Fruit fly (Drosophila melanogaster) whole organism, embryonic: Measurements from ENCODE around the gene Pis.

Source experiments
- CG10274 ChIP-seq: fragments of 200-800 bp; sonication (Bioruptor generic); optimal IDR thresholded peaks from 3 replicates; lab custom pipeline; 2017; ENCODE audit warnings: missing biosample characterization, mild to moderate bottlenecking, missing genetic modification characterization
- CG11247 ChIP-seq: fragments of 200-800 bp; sonication (Bioruptor generic); IDR thresholded peaks from 2 replicates; pipeline ENCODE4 v1.3.6; 2022; ENCODE audit warnings: missing biosample characterization, missing genetic modification characterization
- CG12659 ChIP-seq: fragments of 200-800 bp; sonication (Bioruptor generic); optimal IDR thresholded peaks from 3 replicates; lab custom pipeline; 2017; ENCODE audit warnings: mild to moderate bottlenecking, missing biosample characterization, missing genetic modification reagents, missing genetic modification characterization
- CG13123 ChIP-seq: fragments of 200-800 bp; sonication (Bioruptor generic); optimal IDR thresholded peaks from 2 replicates; lab custom pipeline; 2016; ENCODE audit warnings: missing biosample characterization, missing genetic modification characterization
- CG17912 ChIP-seq: fragments of 200-800 bp; sonication (Bioruptor generic); optimal IDR thresholded peaks from 2 replicates; lab custom pipeline; 2018; ENCODE audit warnings: missing biosample characterization, mild to moderate bottlenecking, missing genetic modification characterization
- CG2889 ChIP-seq: fragments of 200-800 bp; sonication (Bioruptor generic); IDR thresholded peaks from 3 replicates; pipeline ENCODE4 v1.3.6; 2022; ENCODE audit warnings: missing biosample characterization, missing genetic modification characterization
- CG33213 ChIP-seq: fragments of 200-800 bp; sonication (Bioruptor generic); optimal IDR thresholded peaks from 3 replicates; lab custom pipeline; 2016; ENCODE audit warnings: missing biosample characterization, missing genetic modification characterization
- CG5245 ChIP-seq: fragments of 200-800 bp; sonication (Bioruptor generic); optimal IDR thresholded peaks from 3 replicates; lab custom pipeline; 2016; ENCODE audit warnings: missing biosample characterization, missing genetic modification characterization
- CG6654 ChIP-seq: fragments of 200-800 bp; sonication (Bioruptor generic); optimal IDR thresholded peaks from 2 replicates; lab custom pipeline; 2017; ENCODE audit warnings: missing biosample characterization, mild to moderate bottlenecking, missing genetic modification characterization
- CG6683 ChIP-seq: fragments of 200-800 bp; sonication (Bioruptor generic); optimal IDR thresholded peaks from 2 replicates; lab custom pipeline; 2017; ENCODE audit warnings: missing biosample characterization, mild to moderate bottlenecking, missing genetic modification characterization, missing genetic modification reagents
- CG9215 ChIP-seq: fragments of 200-800 bp; sonication (Bioruptor generic); IDR thresholded peaks from 2 replicates; pipeline ENCODE4 v1.3.6; 2022; ENCODE audit warnings: missing biosample characterization, missing genetic modification characterization
- D19A ChIP-seq: fragments of 200-800 bp; optimal IDR thresholded peaks from 3 replicates; lab custom pipeline; 2019; ENCODE audit warnings: missing biosample characterization, mild to moderate bottlenecking, missing genetic modification characterization, moderate library complexity
- Dek ChIP-seq: fragments of 200-800 bp; sonication (Bioruptor generic); optimal IDR thresholded peaks from 3 replicates; lab custom pipeline; 2019; ENCODE audit warnings: missing biosample characterization, mild to moderate bottlenecking, missing genetic modification characterization, moderate library complexity
- Doc3 ChIP-seq: fragments of 200-800 bp; sonication (Bioruptor generic); IDR thresholded peaks from 3 replicates; pipeline ENCODE4 v1.3.6; 2022; ENCODE audit warnings: missing biosample characterization, missing genetic modification characterization; ENCODE audit not compliant: partially characterized antibody
- Gsc ChIP-seq: fragments of 200-800 bp; sonication (Bioruptor generic); IDR thresholded peaks from 2 replicates; pipeline ENCODE4 v1.3.6; 2022; ENCODE audit warnings: missing biosample characterization, missing genetic modification characterization
- Hmx ChIP-seq: fragments of 200-800 bp; sonication (Bioruptor generic); optimal IDR thresholded peaks from 2 replicates; lab custom pipeline; 2016; ENCODE audit warnings: missing biosample characterization, missing genetic modification characterization
- Hr78 ChIP-seq, 2 experiments: fragments of 200-800 bp in 1 of 2; fragments of >200 bp in 1 of 2; sonication (Bioruptor generic) in 1 of 2; optimal IDR thresholded peaks; 2 replicates each; lab custom pipeline; 2017 to 2019; ENCODE audit warnings: missing biosample characterization in 2 of 2, missing genetic modification characterization in 2 of 2, mild to moderate bottlenecking in 1 of 2, moderate library complexity in 1 of 2
- Lhr ChIP-seq: fragments of 200-800 bp; sonication (Bioruptor generic); optimal IDR thresholded peaks from 3 replicates; lab custom pipeline; 2017; ENCODE audit warnings: mild to moderate bottlenecking, missing biosample characterization, missing genetic modification reagents, missing genetic modification characterization
- Mad ChIP-seq: fragments of 200-800 bp; sonication (Bioruptor generic); optimal IDR thresholded peaks from 2 replicates; lab custom pipeline; 2016; ENCODE audit warnings: missing biosample characterization, missing genetic modification characterization
- Oli ChIP-seq: fragments of 200-800 bp; sonication (Bioruptor generic); optimal IDR thresholded peaks from 2 replicates; lab custom pipeline; 2018; ENCODE audit warnings: missing biosample characterization, mild to moderate bottlenecking, missing genetic modification characterization, moderate library complexity
- Sox100B ChIP-seq: fragments of 200-800 bp; sonication (Bioruptor generic); optimal IDR thresholded peaks from 3 replicates; lab custom pipeline; 2018; ENCODE audit warnings: missing biosample characterization, mild to moderate bottlenecking, missing genetic modification characterization
- Xrp1 ChIP-seq: fragments of 200-800 bp; sonication (Bioruptor generic); IDR thresholded peaks from 2 replicates; pipeline ENCODE4 v1.3.6; 2022; ENCODE audit warnings: missing biosample characterization, missing genetic modification characterization
- ac ChIP-seq: fragments of 200-800 bp; sonication (Bioruptor generic); optimal IDR thresholded peaks from 3 replicates; lab custom pipeline; 2017; ENCODE audit warnings: missing biosample characterization, mild to moderate bottlenecking, missing genetic modification characterization
- ara ChIP-seq: fragments of 200-800 bp; sonication (Bioruptor generic); IDR thresholded peaks from 2 replicates; pipeline ENCODE4 v1.3.6; 2022; ENCODE audit warnings: missing biosample characterization, missing genetic modification characterization
- ato ChIP-seq: fragments of 200-800 bp; sonication (Bioruptor generic); IDR thresholded peaks from 2 replicates; pipeline ENCODE4 v1.3.6; 2022; ENCODE audit warnings: missing biosample characterization, missing genetic modification characterization; ENCODE audit not compliant: partially characterized antibody
- btn ChIP-seq: fragments of 200-800 bp; sonication (Bioruptor generic); optimal IDR thresholded peaks from 2 replicates; lab custom pipeline; 2016; ENCODE audit warnings: missing biosample characterization, missing genetic modification characterization
- dimm ChIP-seq: fragments of 200-800 bp; sonication (Bioruptor generic); IDR thresholded peaks from 2 replicates; pipeline ENCODE4 v1.3.6; 2022; ENCODE audit warnings: missing biosample characterization, missing genetic modification characterization
- fu2 ChIP-seq: fragments of 200-800 bp; sonication (Bioruptor generic); optimal IDR thresholded peaks from 2 replicates; lab custom pipeline; 2016; ENCODE audit warnings: missing biosample characterization, missing genetic modification characterization
- gcm ChIP-seq: fragments of 200-800 bp; sonication (Bioruptor generic); optimal IDR thresholded peaks from 2 replicates; lab custom pipeline; 2019; ENCODE audit warnings: missing biosample characterization, mild to moderate bottlenecking, missing genetic modification characterization, moderate library complexity
- gcm2 ChIP-seq: fragments of 200-800 bp; sonication (Bioruptor generic); optimal IDR thresholded peaks from 2 replicates; lab custom pipeline; 2016; ENCODE audit warnings: missing biosample characterization, missing genetic modification characterization
- hb ChIP-seq: fragments of 200-800 bp; sonication (Bioruptor generic); IDR thresholded peaks from 3 replicates; pipeline ENCODE4 v1.3.6; 2022; ENCODE audit warnings: missing biosample characterization, missing genetic modification characterization; ENCODE audit not compliant: partially characterized antibody
- her ChIP-seq: fragments of 200-800 bp; sonication (Bioruptor generic); optimal IDR thresholded peaks from 2 replicates; lab custom pipeline; 2016; ENCODE audit warnings: missing biosample characterization, missing genetic modification characterization
- jumu ChIP-seq: fragments of 200-800 bp; sonication (Bioruptor generic); optimal IDR thresholded peaks from 3 replicates; lab custom pipeline; 2016; ENCODE audit warnings: missing biosample characterization, missing genetic modification characterization
- kah ChIP-seq: fragments of 200-800 bp; sonication (Bioruptor generic); optimal IDR thresholded peaks from 2 replicates; lab custom pipeline; 2018; ENCODE audit warnings: missing biosample characterization, mild to moderate bottlenecking, missing genetic modification characterization
- lola ChIP-seq, 3 experiments: fragments of >200 bp in 2 of 3; fragments of 200-800 bp in 1 of 3; sonication (Bioruptor generic) in 1 of 3; optimal IDR thresholded peaks; 2 replicates each; lab custom pipeline; 2017 to 2019; ENCODE audit warnings: missing biosample characterization in 3 of 3, missing genetic modification characterization in 3 of 3, mild to moderate bottlenecking in 1 of 3, moderate library complexity in 1 of 3
- mam ChIP-seq: fragments of 200-800 bp; sonication (Bioruptor generic); optimal IDR thresholded peaks from 3 replicates; lab custom pipeline; 2016; ENCODE audit warnings: missing biosample characterization, missing genetic modification characterization
- odd ChIP-seq: fragments of 200-800 bp; sonication (Bioruptor generic); optimal IDR thresholded peaks from 2 replicates; lab custom pipeline; 2017; ENCODE audit warnings: missing biosample characterization, mild to moderate bottlenecking, missing genetic modification characterization
- pho ChIP-seq: fragments of 200-800 bp; sonication (Bioruptor generic); optimal IDR thresholded peaks from 2 replicates; lab custom pipeline; 2016; ENCODE audit warnings: missing biosample characterization, missing genetic modification characterization
- prd ChIP-seq, 3 experiments: fragments of >200 bp in 2 of 3; fragments of 200-800 bp in 1 of 3; sonication (Bioruptor generic) in 1 of 3; optimal IDR thresholded peaks in 2 of 3; IDR thresholded peaks in 1 of 3; 2 replicates in 2 of 3; 3 replicates in 1 of 3; pipeline versions ENCODE4 v1.3.6 to Lab custom; 2017 to 2022; ENCODE audit warnings: missing biosample characterization in 1 of 3, missing genetic modification characterization in 1 of 3
- psq ChIP-seq: fragments of 200-800 bp; sonication (Bioruptor generic); optimal IDR thresholded peaks from 2 replicates; lab custom pipeline; 2017; ENCODE audit warnings: missing biosample characterization, missing genetic modification characterization
- slp2 ChIP-seq: fragments of 200-800 bp; sonication (Bioruptor generic); optimal IDR thresholded peaks from 2 replicates; lab custom pipeline; 2016; ENCODE audit warnings: missing biosample characterization, missing genetic modification characterization
- so ChIP-seq: fragments of 200-800 bp; sonication (Bioruptor generic); IDR thresholded peaks from 3 replicates; pipeline ENCODE4 v1.3.6; 2022; ENCODE audit warnings: missing biosample characterization, missing genetic modification characterization
- sqz ChIP-seq: fragments of 200-800 bp; sonication (Bioruptor generic); optimal IDR thresholded peaks from 3 replicates; lab custom pipeline; 2018; ENCODE audit warnings: missing biosample characterization, mild to moderate bottlenecking, missing genetic modification characterization
- sr ChIP-seq: fragments of 200-800 bp; sonication (Bioruptor generic); IDR thresholded peaks from 3 replicates; pipeline ENCODE4 v1.3.6; 2022; ENCODE audit warnings: missing biosample characterization, missing genetic modification characterization
- tio ChIP-seq: fragments of 200-800 bp; sonication (Bioruptor generic); optimal IDR thresholded peaks from 2 replicates; lab custom pipeline; 2017; ENCODE audit warnings: missing biosample characterization, missing genetic modification characterization, inconsistent platforms
- tll ChIP-seq, 2 experiments: fragments of 200-800 bp in 1 of 2; fragments of >200 bp in 1 of 2; sonication (Bioruptor generic) in 1 of 2; optimal IDR thresholded peaks; 2 replicates each; lab custom pipeline; 2017 to 2019; ENCODE audit warnings: missing biosample characterization in 2 of 2, missing genetic modification characterization in 2 of 2, mild to moderate bottlenecking in 1 of 2, moderate library complexity in 1 of 2
- tna ChIP-seq: fragments of 200-800 bp; sonication (Bioruptor generic); IDR thresholded peaks from 2 replicates; pipeline ENCODE4 v1.3.6; 2022; ENCODE audit warnings: missing biosample characterization, missing genetic modification characterization; ENCODE audit not compliant: partially characterized antibody
- trh ChIP-seq: fragments of 200-800 bp; sonication (Bioruptor generic); optimal IDR thresholded peaks from 2 replicates; lab custom pipeline; 2016; ENCODE audit warnings: missing biosample characterization, missing genetic modification characterization
- vvl ChIP-seq: fragments of 200-800 bp; sonication (Bioruptor generic); IDR thresholded peaks from 2 replicates; pipeline ENCODE4 v1.3.6; 2022; ENCODE audit warnings: missing biosample characterization, missing genetic modification characterization
- wor ChIP-seq: fragments of 200-800 bp; sonication (Bioruptor generic); IDR thresholded peaks from 2 replicates; pipeline ENCODE4 v1.3.6; 2022; ENCODE audit warnings: missing biosample characterization, missing genetic modification characterization

Pis gene

dm6 chrX:15733995-15734394 is 30.4 kb upstream of the Pis start, which contains the start of the genes CG12379 and MagR (continued):
- peak; percentile 42 for TF ChIP-seq slp2
- TF ChIP-seq so (GFP tag; lab: Robert Waterston, UW) = no peak
- TF ChIP-seq prd (optimal IDR thresholded peaks at IDR 0.05; lab: Kevin White, UChicago) = no peak
- TF ChIP-seq prd (GFP tag; IDR thresholded peaks at IDR 0.05; lab: Robert Waterston, UW) = peak; percentile 70
- no peak for TF ChIP-seq CG5245 (GFP tag; lab: Kevin White, UChicago)
- peak; percentile 30 for TF ChIP-seq Mad (GFP tag; lab: Kevin White, UChicago)
- TF ChIP-seq tll (GFP tag; optimal IDR thresholded peaks at IDR 0.05; lab: Kevin White, UChicago) = peak in 1 of 2 experiments; percentile 83
- TF ChIP-seq sqz = no peak
- TF ChIP-seq Hmx (GFP tag; lab: Kevin White, UChicago) = peak; percentile 15
- TF ChIP-seq Hr78 (GFP tag; optimal IDR thresholded peaks at IDR 0.05; lab: Kevin White, UChicago) = no peak
- TF ChIP-seq CG11247 (GFP tag; lab: Robert Waterston, UW) = no peak
- no peak for TF ChIP-seq odd (GFP tag; lab: Kevin White, UChicago)
- TF ChIP-seq ato (GFP tag; lab: Robert Waterston, UW) = 0 out of 2 replicates have a peak, but pooled peaks have one; percentile 31
- no peak; the same call in 1 of the 2 replicates for TF ChIP-seq vvl
- peak; percentile 27 for TF ChIP-seq CG33213 (GFP tag; lab: Kevin White, UChicago)
- no peak for TF ChIP-seq trh (GFP tag; lab: Kevin White, UChicago)
- TF ChIP-seq ara = 0 out of 2 replicates have a peak, but pooled peaks have one; percentile 38
- no peak for TF ChIP-seq psq (GFP tag; lab: Kevin White, UChicago)
- no peak for TF ChIP-seq CG6683
- TF ChIP-seq CG12659 (GFP tag; lab: Kevin White, UChicago) = peak; percentile 71
- no peak for TF ChIP-seq dimm (GFP tag; lab: Robert Waterston, UW)
- no peak for TF ChIP-seq ac
- peak; percentile 63 for TF ChIP-seq CG9215
- TF ChIP-seq mam (GFP tag; lab: Kevin White, UChicago) = peak; percentile 72
- TF ChIP-seq Lhr = no peak
- TF ChIP-seq CG2889 (GFP tag; lab: Robert Waterston, UW) = no peak
- TF ChIP-seq Gsc (GFP tag; lab: Robert Waterston, UW) = no peak
- TF ChIP-seq gcm2 (GFP tag; lab: Kevin White, UChicago) = peak; percentile 5
- peak; percentile 4 for TF ChIP-seq CG10274 (GFP tag; lab: Kevin White, UChicago)
- TF ChIP-seq Xrp1 (GFP tag; lab: Robert Waterston, UW) = peak; percentile 35; the same call in 1 of the 2 replicates
- peak; percentile 52 for TF ChIP-seq jumu (GFP tag; lab: Kevin White, UChicago)
- TF ChIP-seq gcm = no peak
- TF ChIP-seq her (GFP tag; lab: Kevin White, UChicago) = no peak
- peak; percentile 17 for TF ChIP-seq D19A (tag; lab: Kevin White, UChicago)
- TF ChIP-seq Oli = no peak
- TF ChIP-seq Doc3 (GFP tag; lab: Robert Waterston, UW) = peak; percentile 78
- TF ChIP-seq Dek (tag; lab: Kevin White, UChicago) = no peak
- peak; percentile 67 for TF ChIP-seq pho
- peak; percentile 27 for TF ChIP-seq fu2 (GFP tag; lab: Kevin White, UChicago)
- no peak for TF ChIP-seq CG6654 (GFP tag; lab: Kevin White, UChicago)
- TF ChIP-seq wor (GFP tag; lab: Robert Waterston, UW) = no peak
- TF ChIP-seq Sox100B = no peak
- no peak for TF ChIP-seq tio (GFP tag; lab: Kevin White, UChicago)
- no peak for TF ChIP-seq CG17912
- TF ChIP-seq btn (GFP tag; lab: Kevin White, UChicago) = no peak
- no peak for TF ChIP-seq sr (GFP tag; lab: Robert Waterston, UW)
- TF ChIP-seq kah (GFP tag; lab: Kevin White, UChicago) = peak; percentile 6
- peak; percentile 70; the same call in 1 of the 3 replicates for TF ChIP-seq hb (GFP tag; lab: Robert Waterston, UW)
- TF ChIP-seq tna (GFP tag; lab: Robert Waterston, UW) = no peak
- peak in 1 of 3 experiments; percentile 53 for TF ChIP-seq lola (GFP tag; optimal IDR thresholded peaks at IDR 0.05; lab: Kevin White, UChicago)
- TF ChIP-seq CG13123 (GFP tag; lab: Kevin White, UChicago) = no peak
